Worm (Caenorhabditis elegans): ENCODE data around the gene grd-12.

DNA sequence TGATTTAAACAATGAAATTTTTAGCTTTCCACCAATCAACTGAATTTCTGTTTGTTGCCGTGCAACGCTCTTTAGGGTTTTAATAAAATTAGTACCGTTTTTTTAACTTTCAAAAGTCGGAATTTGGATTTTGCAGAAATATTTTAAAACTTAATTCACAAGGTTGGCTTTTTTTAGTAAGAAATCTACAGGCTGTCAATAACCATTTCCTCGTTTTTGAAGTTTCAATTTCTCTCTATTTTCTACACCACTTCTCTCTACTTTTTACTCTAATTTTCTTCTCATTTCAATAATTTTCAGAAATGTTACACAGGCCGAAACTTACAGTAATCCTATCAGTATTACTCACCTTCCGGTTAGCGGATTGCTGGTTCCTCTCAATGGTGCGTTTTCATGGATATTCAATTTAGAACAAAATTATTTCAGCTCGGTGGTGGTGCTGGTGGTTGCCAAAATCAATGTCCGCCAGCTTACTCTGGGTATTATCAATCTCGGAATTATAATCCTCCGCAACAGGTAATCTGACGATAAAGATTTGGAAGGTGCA, at the start of gene grd-12, which contains the start of gene F02D8.1:
- TF ChIP-seq dmd-4 (tag; optimal IDR thresholded peaks at IDR 0.05; ENCODE audit: borderline replicate concordance), result no peak
- no peak for TF ChIP-seq ceh-22 (tag; optimal IDR thresholded peaks at IDR 0.05)
- no peak for TF ChIP-seq rnt-1 (tag; optimal IDR thresholded peaks at IDR 0.05)
- no peak for TF ChIP-seq pqm-1 (tag; optimal IDR thresholded peaks at IDR 0.05)
